Fruit fly (Drosophila melanogaster): Measurements from ENCODE around the gene Rpt3R.

Gene Rpt3R

dm6 chr3R:9705008-9705628 lies 51.2 kb downstream of the Rpt3R start, which contains the start of gene Unc-115a:
Unc-115a (minus strand) TSS chr3R:9705417.
- TF ChIP-seq EcR (GFP tag; optimal IDR thresholded peaks at IDR 0.05), result no peak
- no peak for TF ChIP-seq usp (GFP tag; optimal IDR thresholded peaks at IDR 0.05)

All from whole organism.